Worm (Caenorhabditis elegans) whole organism, L1 larva: ENCODE measurements around the gene tag-164.

ENCODE experiments used
- aly-2 ChIP-seq: fragments of 150-350 bp; optimal IDR thresholded peaks from 2 replicates; lab custom pipeline; 2014; ENCODE audit warnings: missing biosample characterization, missing genetic modification characterization
- egl-27 ChIP-seq, 2 experiments: fragments of 150-350 bp in 1 of 2; sonication (generic microtip); optimal IDR thresholded peaks; 3 replicates each; lab custom pipeline; 2017 to 2018; ENCODE audit warnings: missing biosample characterization in 2 of 2, missing genetic modification characterization in 2 of 2, missing genetic modification reagents in 2 of 2
- lsy-2 ChIP-seq, 2 experiments: fragments of 150-350 bp; optimal IDR thresholded peaks; 2 replicates each; lab custom pipeline; 2014; ENCODE audit warnings: missing biosample characterization in 2 of 2, missing genetic modification characterization in 2 of 2
- nhr-77 ChIP-seq: fragments of 150-350 bp; optimal IDR thresholded peaks from 2 replicates; lab custom pipeline; 2014; ENCODE audit warnings: missing biosample characterization, missing genetic modification characterization
- rnt-1 ChIP-seq: sonication (generic microtip); optimal IDR thresholded peaks from 2 replicates; lab custom pipeline; 2016; ENCODE audit warnings: mild to moderate bottlenecking, missing genetic modification characterization, moderate library complexity, missing compliant biosample characterization

- TF ChIP-seq aly-2: no peak
- no peak for TF ChIP-seq nhr-77 (tag; lab: Kevin White, UChicago)
- TF ChIP-seq egl-27 (tag; optimal IDR thresholded peaks at IDR 0.05; lab: Kevin White, UChicago): no peak
- no peak for TF ChIP-seq rnt-1 (tag; lab: Kevin White, UChicago)
- TF ChIP-seq lsy-2 (tag; optimal IDR thresholded peaks at IDR 0.05; lab: Kevin White, UChicago): peak; percentile 22 to 69
Observed at ce11 chrIII:13426036-13426435, 33.3 kb upstream of the tag-164 start, which contains the start of gene cope-1.
